Fruit fly (Drosophila melanogaster): ENCODE results near the gene Daxx.

DNA sequence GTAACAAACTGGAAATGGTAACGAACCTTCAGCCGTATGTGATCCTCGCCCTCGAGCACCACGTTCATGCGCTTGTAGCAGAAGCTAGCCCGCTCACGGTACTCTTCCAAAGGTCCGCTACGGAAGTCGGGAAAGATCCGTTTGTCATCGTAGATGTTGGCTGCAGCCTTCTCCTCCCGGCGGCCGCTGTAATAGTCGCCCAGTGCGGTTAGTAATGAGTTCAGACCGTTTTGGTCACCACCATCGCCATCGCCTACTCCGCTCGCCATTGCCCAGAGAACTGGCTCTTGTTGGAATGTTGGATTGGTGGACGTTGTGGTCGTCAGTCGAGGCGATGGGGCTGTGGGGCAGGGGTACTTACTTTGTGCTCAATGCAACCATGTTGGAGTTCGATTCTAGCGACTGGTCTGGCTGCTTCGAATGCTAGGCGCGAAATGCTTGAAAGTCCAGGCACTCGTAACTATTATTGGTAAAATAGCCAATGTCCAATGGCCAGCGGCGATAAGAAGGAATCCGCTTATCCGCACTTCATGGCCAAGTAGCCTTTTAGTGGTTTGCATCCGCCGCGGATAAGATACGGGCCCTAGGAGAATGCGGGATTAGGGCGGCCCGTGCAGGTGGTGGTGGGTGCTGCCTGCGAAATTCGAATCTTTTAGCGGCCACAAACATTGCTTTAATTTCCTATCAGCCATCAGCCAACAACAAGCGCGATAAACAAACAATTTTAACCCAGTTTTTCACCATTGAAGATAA is 33.0 kb upstream of the Daxx start:
- TF ChIP-seq psq (optimal IDR thresholded peaks at IDR 0.05) (no peak), ttk (optimal IDR thresholded peaks at IDR 0.05) (no peak), h (optimal IDR thresholded peaks at IDR 0.05) (no peak), Myc (optimal IDR thresholded peaks at IDR 0.05) (no peak), Sin3A (optimal IDR thresholded peaks at IDR 0.05) (no peak), insv (optimal IDR thresholded peaks at IDR 0.05) (no peak)

All from Kc167 (cell line).